Comparison of ENCODE assay signal across 2 worm cellular contexts in genomic region chrX:17434234-17434633, ce11.
TF ChIP-seq lines count a peak whose summit lies in the region.

Gene fubl-3, plus strand, starts transcription at chrX:17434445.

TF ChIP-seq in whole organism, L1 larva, 84 proteins besides CTCF, POLR2A, EP300 and RAD21 (continued from another document):
- TF ChIP-seq nhr-12 (tag; optimal IDR thresholded peaks at IDR 0.05; lab: Kevin White, UChicago) (no peak), nhr-85 (tag; lab: Kevin White, UChicago) (peak; percentile 42), tbx-2 (tag; optimal IDR thresholded peaks at IDR 0.05; lab: Kevin White, UChicago) (peak; percentile 8), nhr-19 (GFP tag; conservative IDR thresholded peaks at IDR 0.05; lab: Robert Waterston, UW) (peak; percentile 22), nhr-71 (tag; optimal IDR thresholded peaks at IDR 0.05; lab: Kevin White, UChicago) (peak; percentile 63), lin-35 (GFP tag; optimal IDR thresholded peaks at IDR 0.05; lab: Kevin White, UChicago) (peak in 1 of 2 experiments; percentile 43), unc-86 (tag; optimal IDR thresholded peaks at IDR 0.05; lab: Kevin White, UChicago) (no peak), mdl-1 (tag; optimal IDR thresholded peaks at IDR 0.05; lab: Kevin White, UChicago) (peak in 1 of 2 experiments; percentile 5), efl-1 (optimal IDR thresholded peaks at IDR 0.05; lab: Kevin White, UChicago) (peak in 1 of 2 experiments; percentile 25), efl-1 (GFP tag; optimal IDR thresholded peaks at IDR 0.05 in 1 of 2; lab: Kevin White, UChicago) (peak in 1 of 2 experiments; percentile 75), sox-4 (tag; optimal IDR thresholded peaks at IDR 0.05; lab: Kevin White, UChicago) (no peak), rnt-1 (tag; optimal IDR thresholded peaks at IDR 0.05; lab: Kevin White, UChicago) (peak; percentile 45), ceh-90 (tag; optimal IDR thresholded peaks at IDR 0.05; lab: Kevin White, UChicago) (no peak), nhr-90 (tag; optimal IDR thresholded peaks at IDR 0.05; lab: Kevin White, UChicago; ENCODE audit: poor library complexity) (peak; percentile 27), fos-1 (tag; optimal IDR thresholded peaks at IDR 0.05; lab: Kevin White, UChicago) (no peak), unc-130 (tag; optimal IDR thresholded peaks at IDR 0.05; lab: Kevin White, UChicago) (peak; percentile 51), ceh-82 (tag; optimal IDR thresholded peaks at IDR 0.05; lab: Kevin White, UChicago) (peak in 1 of 3 experiments; percentile 52), snu-23 (GFP tag; optimal IDR thresholded peaks at IDR 0.05; lab: Kevin White, UChicago) (peak; percentile 45), Y116A8C.19 (tag; optimal IDR thresholded peaks at IDR 0.05; lab: Kevin White, UChicago; ENCODE audit: borderline replicate concordance) (no peak), snpc-4 (tag; optimal IDR thresholded peaks at IDR 0.05; lab: Kevin White, UChicago) (peak; percentile 11), C04F5.9 (tag; optimal IDR thresholded peaks at IDR 0.05; lab: Kevin White, UChicago) (no peak), nhr-237 (tag; optimal IDR thresholded peaks at IDR 0.05; lab: Kevin White, UChicago) (no peak), lin-14 (GFP tag; optimal IDR thresholded peaks at IDR 0.05; lab: Kevin White, UChicago) (peak; percentile 84), blmp-1 (tag; optimal IDR thresholded peaks at IDR 0.05; lab: Kevin White, UChicago) (peak; percentile 19), skn-1 (tag; optimal IDR thresholded peaks at IDR 0.05; lab: Kevin White, UChicago) (peak; percentile 7), xbp-1 (tag; optimal IDR thresholded peaks at IDR 0.05; lab: Kevin White, UChicago) (peak; percentile 37), ceh-63 (GFP tag; optimal IDR thresholded peaks at IDR 0.05; lab: Kevin White, UChicago) (no peak)

TF ChIP-seq in whole organism, L3 larva, 47 proteins besides CTCF, POLR2A, EP300 and RAD21 (continued from another document):
- TF ChIP-seq pha-4 (tag; optimal IDR thresholded peaks at IDR 0.05; lab: Kevin White, UChicago) (peak; percentile 23), lin-39 (tag; optimal IDR thresholded peaks at IDR 0.05; lab: Kevin White, UChicago) (peak; percentile 55), ztf-4 (tag; optimal IDR thresholded peaks at IDR 0.05; lab: Kevin White, UChicago) (no peak), mml-1 (tag; optimal IDR thresholded peaks at IDR 0.05; lab: Kevin White, UChicago) (no peak), elt-1 (tag; optimal IDR thresholded peaks at IDR 0.05; lab: Kevin White, UChicago) (peak; percentile 1)
